Worm (Caenorhabditis elegans): ENCODE measurements around the gene tag-241.

tag-241 gene

ce11 chrX:11843363-11843762 is 19.6 kb downstream of the tag-241 start, which contains the start of gene F54F7.2 (continued):
- TF ChIP-seq xbp-1 (tag; optimal IDR thresholded peaks at IDR 0.05) (no peak), unc-130 (tag; optimal IDR thresholded peaks at IDR 0.05) (no peak), pag-3 (tag; optimal IDR thresholded peaks at IDR 0.05; ENCODE audit: borderline replicate concordance, insufficient read depth) (no peak)

ce11 chrX:11848618-11849017 is 24.8 kb downstream of the tag-241 start, which contains the start of gene F54F7.9:
TSS of gene F54F7.9 (minus strand) at chrX:11848718.
- TF ChIP-seq hlh-17 (GFP tag; optimal IDR thresholded peaks at IDR 0.05; ENCODE audit: borderline replicate concordance) (no peak), alr-1 (tag; optimal IDR thresholded peaks at IDR 0.05; ENCODE audit: borderline replicate concordance) (no peak), ces-1 (GFP tag; optimal IDR thresholded peaks at IDR 0.05) (no peak)

ce11 chrX:11850082-11850481 is 26.3 kb downstream of the tag-241 start, which contains the start of gene F54F7.3:
TSS of gene F54F7.3 (minus strand) at chrX:11850182.
- TF ChIP-seq snpc-4 (tag; optimal IDR thresholded peaks at IDR 0.05) (no peak), efl-1 (optimal IDR thresholded peaks at IDR 0.05) (no peak), efl-1 (GFP tag; optimal IDR thresholded peaks at IDR 0.05 in 1 of 2) (peak in 1 of 2 experiments; percentile 31)

ce11 chrX:11850572-11850971 is 26.8 kb downstream of the tag-241 start, which contains the start of gene F54F7.14:
TSS of gene F54F7.14 (plus strand) at chrX:11850872.
- TF ChIP-seq mep-1 (tag; optimal IDR thresholded peaks at IDR 0.05) (no peak), egl-27 (tag; optimal IDR thresholded peaks at IDR 0.05) (no peak), unc-98 (GFP tag; IDR thresholded peaks at IDR 0.05) (no peak), fkh-4 (tag; optimal IDR thresholded peaks at IDR 0.05; ENCODE audit: borderline replicate concordance) (no peak), nhr-237 (tag; optimal IDR thresholded peaks at IDR 0.05) (no peak), C16A3.4 (tag; optimal IDR thresholded peaks at IDR 0.05) (no peak), lsy-2 (tag; optimal IDR thresholded peaks at IDR 0.05) (no peak), grh-1 (GFP tag; IDR thresholded peaks at IDR 0.05) (no peak), nhr-28 (tag; optimal IDR thresholded peaks at IDR 0.05) (no peak), F16B12.6 (tag; optimal IDR thresholded peaks at IDR 0.05) (no peak), swsn-7 (tag; optimal IDR thresholded peaks at IDR 0.05) (no peak), hlh-4 (tag; optimal IDR thresholded peaks at IDR 0.05) (no peak), blmp-1 (tag; optimal IDR thresholded peaks at IDR 0.05) (no peak), lin-14 (GFP tag; optimal IDR thresholded peaks at IDR 0.05) (no peak), unc-30 (tag; optimal IDR thresholded peaks at IDR 0.05) (no peak)

ce11 chrX:11852494-11852893 is 28.7 kb downstream of the tag-241 start, which contains the start of gene xtr-1:
TSS of gene xtr-1 (plus strand) at chrX:11852794.
- TF ChIP-seq hlh-4 (tag; optimal IDR thresholded peaks at IDR 0.05) (no peak), hpl-2 (GFP tag; optimal IDR thresholded peaks at IDR 0.05) (no peak), snu-23 (GFP tag; optimal IDR thresholded peaks at IDR 0.05) (no peak), C04F5.9 (tag; optimal IDR thresholded peaks at IDR 0.05) (no peak), mab-9 (GFP tag; IDR thresholded peaks at IDR 0.05) (no peak), nhr-19 (GFP tag; conservative IDR thresholded peaks at IDR 0.05) (no peak), nhr-12 (tag; optimal IDR thresholded peaks at IDR 0.05) (no peak), unc-62 (GFP tag; optimal IDR thresholded peaks at IDR 0.05) (no peak), swsn-7 (tag; optimal IDR thresholded peaks at IDR 0.05) (no peak), Y116A8C.19 (tag; optimal IDR thresholded peaks at IDR 0.05; ENCODE audit: borderline replicate concordance) (no peak), ceh-90 (tag; optimal IDR thresholded peaks at IDR 0.05) (no peak), nhr-71 (tag; optimal IDR thresholded peaks at IDR 0.05) (no peak), ceh-88 (GFP tag; IDR thresholded peaks at IDR 0.05) (no peak), lsy-2 (tag; optimal IDR thresholded peaks at IDR 0.05) (no peak)

All from whole organism, L1 larva.